Worm (Caenorhabditis elegans) whole organism, L1 larva: ENCODE data around the gene K09B11.5.

Experiments
- C04F5.9 ChIP-seq: sonication (generic microtip); optimal IDR thresholded peaks from 2 replicates; lab custom pipeline; 2016; ENCODE audit warnings: missing genetic modification characterization, missing compliant biosample characterization
- F16B12.6 ChIP-seq: fragments of 150-350 bp; optimal IDR thresholded peaks from 2 replicates; lab custom pipeline; 2014; ENCODE audit warnings: missing biosample characterization, missing genetic modification characterization
- alr-1 ChIP-seq: fragments of 200-800 bp; sonication (Bioruptor generic); optimal IDR thresholded peaks from 2 replicates; lab custom pipeline; 2018; ENCODE audit warnings: borderline replicate concordance, mild to moderate bottlenecking, missing genetic modification characterization, missing compliant biosample characterization
- ama-1 ChIP-seq: fragments of 150-350 bp; optimal IDR thresholded peaks from 2 replicates; lab custom pipeline; 2014
- blmp-1 ChIP-seq: fragments of 150-350 bp; optimal IDR thresholded peaks from 2 replicates; lab custom pipeline; 2014; ENCODE audit warnings: missing biosample characterization, missing genetic modification characterization
- ceh-82 ChIP-seq, 3 experiments: fragments of 150-350 bp in 1 of 3; sonication (generic microtip) in 2 of 3; optimal IDR thresholded peaks; 2 replicates each; lab custom pipeline; 2014 to 2017; ENCODE audit warnings: missing biosample characterization in 3 of 3, missing genetic modification characterization in 3 of 3
- ceh-88 ChIP-seq: fragments of 200-800 bp; sonication (Bioruptor generic); IDR thresholded peaks from 2 replicates; pipeline ENCODE4 v1.3.6; 2022; ENCODE audit warnings: missing genetic modification characterization, missing compliant biosample characterization
- ces-1 ChIP-seq: fragments of 150-350 bp; optimal IDR thresholded peaks from 2 replicates; lab custom pipeline; 2014; ENCODE audit warnings: missing biosample characterization, missing genetic modification reagents, missing genetic modification characterization
- efl-1 ChIP-seq, 4 experiments: fragments of 150-350 bp; optimal IDR thresholded peaks in 3 of 4; peaks in 1 of 4; 1 replicate in 1 of 4; 2 replicates in 3 of 4; lab custom pipeline; 2014; ENCODE audit warnings: missing biosample characterization in 2 of 4, missing genetic modification characterization in 2 of 4, missing genetic modification reagents in 2 of 4
- egl-13 ChIP-seq: sonication (generic microtip); optimal IDR thresholded peaks from 2 replicates; lab custom pipeline; 2016; ENCODE audit warnings: missing genotype, missing genetic modification reagents, missing genetic modification characterization, missing compliant biosample characterization
- elt-2 ChIP-seq: sonication (generic microtip); optimal IDR thresholded peaks from 2 replicates; lab custom pipeline; 2016; ENCODE audit warnings: missing genetic modification characterization, mild to moderate bottlenecking, inconsistent platforms, missing compliant biosample characterization, missing genetic modification reagents
- elt-3 ChIP-seq, 6 experiments: fragments of 150-350 bp in 1 of 6; sonication (generic microtip); optimal IDR thresholded peaks; 2 replicates each; lab custom pipeline; 2017 to 2018; ENCODE audit warnings: missing biosample characterization in 6 of 6, missing genetic modification characterization in 6 of 6, inconsistent platforms in 1 of 6
- fkh-10 ChIP-seq: sonication (generic microtip); optimal IDR thresholded peaks from 2 replicates; lab custom pipeline; 2017; ENCODE audit warnings: missing biosample characterization, missing genetic modification reagents, missing genetic modification characterization
- fkh-8 ChIP-seq: sonication (generic microtip); optimal IDR thresholded peaks from 2 replicates; lab custom pipeline; 2016; ENCODE audit warnings: mild to moderate bottlenecking, missing genetic modification characterization, missing compliant biosample characterization
- fos-1 ChIP-seq: fragments of 150-350 bp; optimal IDR thresholded peaks from 2 replicates; lab custom pipeline; 2014; ENCODE audit warnings: missing biosample characterization, missing genetic modification characterization
- hlh-17 ChIP-seq: fragments of 200-800 bp; sonication (Bioruptor generic); optimal IDR thresholded peaks from 2 replicates; lab custom pipeline; 2018; ENCODE audit warnings: missing genetic modification characterization, mild to moderate bottlenecking, missing compliant biosample characterization, moderate library complexity, borderline replicate concordance
- jun-1 ChIP-seq: fragments of 150-350 bp; optimal IDR thresholded peaks from 2 replicates; lab custom pipeline; 2014; ENCODE audit warnings: missing biosample characterization, missing genetic modification reagents, missing genetic modification characterization
- lin-13 ChIP-seq: fragments of 150-350 bp; optimal IDR thresholded peaks from 2 replicates; lab custom pipeline; 2014; ENCODE audit warnings: missing biosample characterization, missing genetic modification reagents, missing genetic modification characterization
- lin-14 ChIP-seq: fragments of 200-800 bp; sonication (Bioruptor generic); optimal IDR thresholded peaks from 2 replicates; lab custom pipeline; 2018; ENCODE audit warnings: mild to moderate bottlenecking, missing genetic modification characterization, moderate library complexity, missing compliant biosample characterization
- lin-15B ChIP-seq: fragments of 150-350 bp; sonication (generic microtip); optimal IDR thresholded peaks from 3 replicates; lab custom pipeline; 2014; ENCODE audit warnings: missing biosample characterization, missing genetic modification characterization
- lin-35 ChIP-seq, 2 experiments: fragments of 150-350 bp; optimal IDR thresholded peaks; 2 replicates each; lab custom pipeline; 2014; ENCODE audit warnings: missing biosample characterization in 2 of 2, missing genetic modification characterization in 2 of 2, missing genetic modification reagents in 2 of 2
- lin-39 ChIP-seq: fragments of 150-350 bp; optimal IDR thresholded peaks from 2 replicates; lab custom pipeline; 2014; ENCODE audit warnings: missing biosample characterization, missing genetic modification reagents, missing genetic modification characterization
- lsy-2 ChIP-seq, 2 experiments: fragments of 150-350 bp; optimal IDR thresholded peaks; 2 replicates each; lab custom pipeline; 2014; ENCODE audit warnings: missing biosample characterization in 2 of 2, missing genetic modification characterization in 2 of 2
- mdl-1 ChIP-seq, 2 experiments: fragments of 150-350 bp; optimal IDR thresholded peaks; 2 replicates each; lab custom pipeline; 2014 to 2017; ENCODE audit warnings: missing biosample characterization in 2 of 2, missing genetic modification characterization in 2 of 2, inconsistent platforms in 1 of 2
- nhr-19 ChIP-seq: fragments of 200-800 bp; sonication (Bioruptor generic); conservative IDR thresholded peaks from 2 replicates; pipeline ENCODE4 v1.3.6; 2022; ENCODE audit warnings: missing genetic modification characterization, missing compliant biosample characterization
- nhr-237 ChIP-seq: fragments of 150-350 bp; optimal IDR thresholded peaks from 2 replicates; lab custom pipeline; 2014; ENCODE audit warnings: missing biosample characterization, missing genetic modification characterization
- nhr-28 ChIP-seq: fragments of 150-350 bp; optimal IDR thresholded peaks from 2 replicates; lab custom pipeline; 2014; ENCODE audit warnings: missing biosample characterization, missing genetic modification characterization
- nhr-47 ChIP-seq: sonication (generic microtip); optimal IDR thresholded peaks from 2 replicates; lab custom pipeline; 2016; ENCODE audit warnings: mild to moderate bottlenecking, missing genetic modification characterization, moderate library complexity, missing compliant biosample characterization
- nhr-71 ChIP-seq: sonication (generic microtip); optimal IDR thresholded peaks from 2 replicates; lab custom pipeline; 2016; ENCODE audit warnings: mild to moderate bottlenecking, missing genetic modification characterization, moderate library complexity, missing compliant biosample characterization
- nhr-76 ChIP-seq: sonication (generic microtip); optimal IDR thresholded peaks from 2 replicates; lab custom pipeline; 2017; ENCODE audit warnings: missing biosample characterization, missing genetic modification characterization
- nhr-77 ChIP-seq: fragments of 150-350 bp; optimal IDR thresholded peaks from 2 replicates; lab custom pipeline; 2014; ENCODE audit warnings: missing biosample characterization, missing genetic modification characterization
- pag-3 ChIP-seq: sonication (generic microtip); optimal IDR thresholded peaks from 2 replicates; lab custom pipeline; 2017; ENCODE audit warnings: missing genetic modification characterization, mild to moderate bottlenecking, missing compliant biosample characterization, antibody characterized with exemption, borderline replicate concordance; ENCODE audit not compliant: insufficient read depth
- pqm-1 ChIP-seq: sonication (generic microtip); optimal IDR thresholded peaks from 3 replicates; lab custom pipeline; 2017; ENCODE audit warnings: missing biosample characterization, missing genetic modification characterization
- rnt-1 ChIP-seq: sonication (generic microtip); optimal IDR thresholded peaks from 2 replicates; lab custom pipeline; 2016; ENCODE audit warnings: mild to moderate bottlenecking, missing genetic modification characterization, moderate library complexity, missing compliant biosample characterization
- snu-23 ChIP-seq: sonication (generic microtip); optimal IDR thresholded peaks from 2 replicates; lab custom pipeline; 2016; ENCODE audit warnings: missing genetic modification characterization, missing compliant biosample characterization
- swsn-7 ChIP-seq: sonication (generic microtip); optimal IDR thresholded peaks from 2 replicates; lab custom pipeline; 2016; ENCODE audit warnings: missing genetic modification characterization, missing compliant biosample characterization
- vab-15 ChIP-seq: sonication (generic microtip); optimal IDR thresholded peaks from 2 replicates; lab custom pipeline; 2017; ENCODE audit warnings: missing genotype, mild to moderate bottlenecking, missing genetic modification characterization, missing compliant biosample characterization
- xbp-1 ChIP-seq: sonication (generic microtip); optimal IDR thresholded peaks from 2 replicates; lab custom pipeline; 2016; ENCODE audit warnings: missing genetic modification characterization, missing compliant biosample characterization
- zip-4 ChIP-seq: fragments of 200-800 bp; sonication (Bioruptor generic); optimal IDR thresholded peaks from 2 replicates; lab custom pipeline; 2018; ENCODE audit warnings: mild to moderate bottlenecking, missing genetic modification characterization, moderate library complexity, missing compliant biosample characterization
- ztf-11 ChIP-seq, 2 experiments: sonication (generic microtip); optimal IDR thresholded peaks; 2 replicates each; lab custom pipeline; 2016 to 2017; ENCODE audit warnings: missing genetic modification characterization in 2 of 2, missing biosample characterization in 1 of 2, missing compliant biosample characterization in 1 of 2

The K09B11.5 gene

ce11 chrIV:13386043-13386442, 47.8 kb downstream of the K09B11.5 start, which contains the start of the genes Y62E10A.20, Y62E10A.23 and mdt-9 (continued):
- TF ChIP-seq nhr-76 (tag; lab: Kevin White, UChicago) (no peak), vab-15 (tag; lab: Kevin White, UChicago) (peak; percentile 69), pqm-1 (tag; lab: Kevin White, UChicago) (no peak), alr-1 (tag; lab: Kevin White, UChicago) (no peak), zip-4 (no peak), elt-3 (tag; optimal IDR thresholded peaks at IDR 0.05; lab: Kevin White, UChicago) (peak in 2 of 6 experiments; percentile 39 to 61), lin-15B (tag; lab: Kevin White, UChicago) (peak; percentile 89), ceh-88 (GFP tag; lab: Robert Waterston, UW) (no peak), fkh-10 (GFP tag; lab: Kevin White, UChicago) (no peak), ztf-11 (tag; optimal IDR thresholded peaks at IDR 0.05; lab: Kevin White, UChicago) (peak in 1 of 2 experiments; percentile 47), nhr-77 (peak; percentile 41), lin-13 (GFP tag; lab: Kevin White, UChicago) (peak; percentile 79), ces-1 (GFP tag; lab: Kevin White, UChicago) (no peak), lsy-2 (tag; optimal IDR thresholded peaks at IDR 0.05; lab: Kevin White, UChicago) (peak; percentile 81 to 91), nhr-28 (tag; lab: Kevin White, UChicago) (no peak), mdl-1 (tag; optimal IDR thresholded peaks at IDR 0.05; lab: Kevin White, UChicago) (peak in 1 of 2 experiments; percentile 69), lin-39 (tag; lab: Kevin White, UChicago) (peak; percentile 58), ceh-82 (tag; optimal IDR thresholded peaks at IDR 0.05; lab: Kevin White, UChicago) (peak; percentile 69 to 86 (median 80)), elt-2 (tag; lab: Kevin White, UChicago) (peak; percentile 12), ama-1 (lab: Kevin White, UChicago) (no peak), pag-3 (tag; lab: Kevin White, UChicago) (no peak), nhr-71 (peak; percentile 84), nhr-237 (tag; lab: Kevin White, UChicago) (no peak), hlh-17 (GFP tag; lab: Kevin White, UChicago) (no peak), rnt-1 (tag; lab: Kevin White, UChicago) (peak; percentile 85), nhr-19 (peak; percentile 74), egl-13 (tag; lab: Kevin White, UChicago) (peak; percentile 31), fos-1 (tag; lab: Kevin White, UChicago) (peak; percentile 67), swsn-7 (peak; percentile 74), F16B12.6 (peak; percentile 19)
- TF ChIP-seq, all 84 proteins: peak for 48

- TF ChIP-seq nhr-47: peak; percentile 17
- no peak for TF ChIP-seq blmp-1
- TF ChIP-seq nhr-71: peak; percentile 27
- peak; percentile 19 to 28 for TF ChIP-seq efl-1 (optimal IDR thresholded peaks at IDR 0.05; lab: Kevin White, UChicago)
- peak in 1 of 2 experiments; percentile 9 for TF ChIP-seq efl-1 (GFP tag; optimal IDR thresholded peaks at IDR 0.05 in 1 of 2; lab: Kevin White, UChicago)
- no peak for TF ChIP-seq lin-14
- TF ChIP-seq lin-35 (GFP tag; optimal IDR thresholded peaks at IDR 0.05; lab: Kevin White, UChicago): peak in 1 of 2 experiments; percentile 30
- TF ChIP-seq snu-23: peak; percentile 42
- TF ChIP-seq lsy-2 (tag; optimal IDR thresholded peaks at IDR 0.05; lab: Kevin White, UChicago): peak; percentile 1 to 23
- peak; percentile 18 for TF ChIP-seq swsn-7
- peak in 2 of 3 experiments; percentile 22 to 43 for TF ChIP-seq ceh-82 (tag; optimal IDR thresholded peaks at IDR 0.05; lab: Kevin White, UChicago)
- no peak for TF ChIP-seq nhr-76 (tag; lab: Kevin White, UChicago)
- no peak for TF ChIP-seq C04F5.9 (tag; lab: Kevin White, UChicago)
- no peak for TF ChIP-seq jun-1 (tag; lab: Kevin White, UChicago)
- peak; percentile 26 for TF ChIP-seq fkh-8 (tag; lab: Kevin White, UChicago)
- no peak for TF ChIP-seq egl-13 (tag; lab: Kevin White, UChicago)
- peak; percentile 14 for TF ChIP-seq xbp-1 (tag; lab: Kevin White, UChicago)
These were observed 49.9 kb downstream of the K09B11.5 start, which contains the start of gene rab-19 for ce11 chrIV:13383763-13384436. Gene rab-19 (minus strand): TSS chrIV:13384386.
